Fruit fly (Drosophila melanogaster) S2 (cell line): Measurements from ENCODE around the gene halo.

Source experiments
- CG8478 ChIP-seq: fragments of >200 bp; optimal IDR thresholded peaks from 2 replicates; lab custom pipeline; 2018
- CTCF ChIP-seq, 2 experiments: fragments of >200 bp; optimal IDR thresholded peaks; 2 replicates each; lab custom pipeline; 2018

halo gene

dm6 chr2L:1518022-1518421, at the start of gene halo:
halo (minus strand) TSS chr2L:1518148.
- no peak for TF ChIP-seq CG8478
- TF ChIP-seq CTCF (optimal IDR thresholded peaks at IDR 0.05; lab: Kevin White, UChicago): no peak

DNA sequence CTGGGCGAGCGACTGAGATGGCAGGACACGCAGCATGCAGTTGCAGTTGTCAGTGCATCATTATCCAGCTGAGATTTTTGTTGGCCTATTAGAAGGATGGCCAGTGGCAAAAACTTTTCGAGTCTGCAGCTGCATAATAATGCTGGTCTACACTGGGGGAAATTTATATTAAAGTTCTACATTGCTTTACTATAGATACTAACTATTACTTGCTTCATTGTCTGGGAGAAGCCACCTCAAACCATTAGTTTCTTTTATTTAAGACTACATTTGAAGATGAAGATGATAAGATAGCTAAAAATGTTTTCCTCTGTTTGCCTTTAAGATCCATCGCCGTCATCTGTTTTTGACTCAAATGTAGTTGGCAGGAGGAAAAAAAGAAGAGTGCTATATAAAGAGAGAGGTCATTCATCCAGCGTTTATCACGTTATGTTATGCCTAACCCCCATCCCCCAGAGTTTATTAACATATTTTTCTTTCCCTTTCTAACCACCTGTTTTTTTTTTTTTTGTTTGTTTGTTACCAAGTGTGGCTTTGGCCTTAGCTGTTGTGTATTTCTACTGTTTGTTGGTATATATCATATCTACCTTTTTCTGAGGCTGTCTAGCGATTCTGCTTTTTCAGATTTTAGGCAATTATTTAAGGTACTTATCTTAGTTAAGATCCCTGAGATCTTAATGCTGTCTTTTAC, 42.0 kb upstream of the halo start:
- TF ChIP-seq CTCF (optimal IDR thresholded peaks at IDR 0.05; lab: Kevin White, UChicago): no peak
- TF ChIP-seq CG8478: no peak

DNA sequence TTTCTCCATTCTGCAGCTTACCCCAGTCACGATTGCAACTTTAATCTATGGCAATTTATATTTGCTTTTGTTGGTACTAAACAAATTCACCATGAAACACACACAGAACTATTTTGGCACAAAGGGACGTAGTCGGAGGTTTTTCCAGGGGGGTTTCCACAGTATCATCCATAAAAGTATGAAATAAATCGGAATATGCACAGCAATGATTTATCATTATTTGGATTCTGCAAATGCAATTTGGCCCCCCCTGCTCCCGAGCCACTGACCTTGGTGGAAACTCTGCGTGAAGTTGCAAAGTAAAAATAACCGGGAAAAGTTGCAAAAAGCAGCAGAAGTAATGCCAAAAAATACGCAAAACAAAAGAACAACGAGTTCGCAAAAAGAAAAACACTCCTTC, 40.0 kb upstream of the halo start:
- TF ChIP-seq CG8478 (no peak), CTCF (optimal IDR thresholded peaks at IDR 0.05; lab: Kevin White, UChicago) (no peak)

DNA sequence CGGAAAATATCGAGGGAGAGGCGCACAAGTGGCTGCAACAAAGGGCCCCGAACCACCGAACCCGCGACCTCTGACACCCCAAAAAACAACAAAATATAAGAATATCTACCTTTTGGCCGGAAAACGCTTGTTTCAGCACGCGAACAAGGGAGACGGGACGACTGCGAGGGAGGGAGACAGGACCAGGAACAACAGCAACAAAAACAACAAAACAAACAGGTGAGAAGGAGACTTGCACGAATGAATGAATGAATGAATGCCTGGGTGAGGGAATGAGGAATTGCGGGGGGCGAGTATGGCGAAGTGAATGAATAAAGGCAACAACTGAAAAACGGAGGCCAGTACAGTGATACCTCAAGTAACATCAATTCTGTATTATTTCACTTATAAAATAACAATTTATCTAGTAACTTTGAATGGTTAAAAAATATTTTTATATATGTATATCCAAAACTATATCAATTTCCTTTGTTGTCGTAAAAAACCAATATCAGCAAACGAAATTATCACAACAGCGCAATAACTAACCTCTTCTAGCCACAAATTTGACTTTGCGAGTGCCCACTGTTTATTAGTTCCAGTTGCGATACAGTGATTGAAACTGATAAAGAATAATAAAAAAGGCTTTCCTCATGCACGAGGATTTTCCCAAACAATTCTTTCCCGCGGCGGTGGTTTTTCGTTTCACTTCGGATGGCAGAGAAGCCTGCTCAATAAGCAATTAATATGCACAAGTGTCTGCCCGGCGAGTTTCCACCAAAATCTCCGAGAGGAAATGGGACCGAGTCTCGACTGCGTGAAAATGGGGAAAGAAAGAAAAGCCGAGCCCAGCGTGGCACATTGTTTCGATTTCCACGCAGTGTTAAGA, 39.0 kb upstream of the halo start:
- TF ChIP-seq CTCF (optimal IDR thresholded peaks at IDR 0.05; lab: Kevin White, UChicago) (no peak), CG8478 (no peak)

dm6 chr2L:1554954-1555353, 37.0 kb upstream of the halo start, which contains the start of gene haf:
haf (plus strand) TSS chr2L:1555129.
- TF ChIP-seq CG8478 (no peak), CTCF (optimal IDR thresholded peaks at IDR 0.05; lab: Kevin White, UChicago) (no peak)

- TF ChIP-seq CTCF (optimal IDR thresholded peaks at IDR 0.05; lab: Kevin White, UChicago) (no peak), CG8478 (no peak)
These were observed 29.9 kb upstream of the halo start for dm6 chr2L:1547860-1548259.

DNA sequence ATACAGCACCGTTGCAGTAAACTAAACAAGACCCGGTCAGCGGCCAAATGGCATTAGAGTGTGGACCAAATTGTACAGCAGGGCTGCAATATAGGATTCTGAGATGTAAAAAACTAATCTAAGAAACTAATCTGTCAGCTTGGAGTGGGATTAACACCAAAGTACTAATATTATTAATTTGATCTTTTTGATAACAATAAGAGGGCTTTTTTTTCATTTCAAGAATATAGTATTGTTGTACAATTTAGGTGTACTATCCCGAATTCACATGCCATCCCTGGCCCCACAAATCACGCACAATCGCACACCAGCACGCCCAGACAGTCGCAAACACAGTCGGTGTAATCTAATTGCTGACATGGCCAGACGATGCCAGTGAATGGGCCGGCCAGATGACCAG, 20.2 kb upstream of the halo start:
- TF ChIP-seq CG8478 (no peak), CTCF (optimal IDR thresholded peaks at IDR 0.05; lab: Kevin White, UChicago) (no peak)

DNA sequence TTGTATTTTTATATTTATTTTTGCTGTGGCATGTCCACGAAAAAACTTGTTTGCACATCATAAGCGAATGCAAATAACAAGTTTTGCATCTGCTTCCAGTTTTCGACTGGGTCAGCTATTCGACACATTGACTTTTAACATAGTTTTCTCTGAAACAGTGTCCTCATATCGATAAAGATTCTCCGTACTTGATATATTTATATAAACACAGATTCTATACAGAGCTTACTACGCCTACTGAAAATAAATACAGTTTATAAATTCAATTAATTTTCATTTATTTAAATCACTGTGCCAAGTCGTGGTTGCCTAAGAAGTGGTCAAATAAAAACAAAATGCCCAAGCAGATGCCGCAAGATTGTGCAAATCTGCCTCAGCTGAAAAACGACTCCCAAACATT, 17.3 kb upstream of the halo start:
- no peak for TF ChIP-seq CG8478

DNA sequence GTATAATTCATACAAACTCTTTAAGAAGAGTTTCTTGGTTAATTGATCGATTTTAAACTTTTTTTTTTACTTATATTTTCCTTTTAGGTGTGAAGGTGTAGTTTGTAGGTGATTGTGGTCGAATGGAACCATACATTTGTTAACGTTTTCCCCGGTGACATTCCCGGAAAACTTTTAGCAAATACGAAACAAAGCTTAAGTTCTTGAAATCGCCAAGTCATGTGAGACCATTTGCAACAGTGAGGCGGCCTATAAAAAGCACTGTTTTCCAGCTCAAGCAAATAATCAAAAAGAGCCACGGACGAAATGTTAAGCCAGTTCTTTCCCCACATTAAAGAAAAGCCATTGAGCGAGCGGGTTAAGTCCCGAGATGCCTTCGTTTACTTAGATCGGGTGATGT, 4.4 kb upstream of the halo start, which contains the start of gene Or22b:
Or22b (plus strand) TSS at position 301 of the 400 bp plus-strand sequence.
- no peak for TF ChIP-seq CG8478
- no peak for TF ChIP-seq CTCF (optimal IDR thresholded peaks at IDR 0.05; lab: Kevin White, UChicago)

DNA sequence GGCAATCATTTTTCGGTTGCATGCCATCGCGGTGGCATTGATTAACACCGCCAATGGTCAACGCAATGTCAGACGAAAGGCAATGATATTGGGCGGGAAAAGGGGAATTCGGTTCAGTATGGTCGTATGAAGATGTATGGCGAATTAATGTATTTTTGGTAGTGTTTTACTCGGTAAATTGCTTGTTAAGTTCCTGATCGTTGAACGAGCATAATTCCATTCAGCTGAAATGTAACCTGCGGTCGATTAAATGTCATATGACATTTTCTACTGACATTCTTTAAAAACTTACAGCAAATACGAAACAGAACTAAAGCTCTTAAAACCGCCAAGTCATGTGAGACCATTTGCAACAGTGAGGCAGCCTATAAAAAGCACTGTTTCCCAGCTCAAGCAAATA, 2.2 kb upstream of the halo start, which contains the start of gene Or22a:
Or22a (plus strand) TSS at position 301 of the 400 bp plus-strand sequence.
- no peak for TF ChIP-seq CG8478
- no peak for TF ChIP-seq CTCF (optimal IDR thresholded peaks at IDR 0.05; lab: Kevin White, UChicago)

dm6 chr2L:1517378-1517777, 570 bp downstream of the halo start, which contains the start of gene CG18132:
CG18132 (minus strand) TSS chr2L:1517478.
- no peak for TF ChIP-seq CTCF (optimal IDR thresholded peaks at IDR 0.05; lab: Kevin White, UChicago)
- no peak for TF ChIP-seq CG8478

DNA sequence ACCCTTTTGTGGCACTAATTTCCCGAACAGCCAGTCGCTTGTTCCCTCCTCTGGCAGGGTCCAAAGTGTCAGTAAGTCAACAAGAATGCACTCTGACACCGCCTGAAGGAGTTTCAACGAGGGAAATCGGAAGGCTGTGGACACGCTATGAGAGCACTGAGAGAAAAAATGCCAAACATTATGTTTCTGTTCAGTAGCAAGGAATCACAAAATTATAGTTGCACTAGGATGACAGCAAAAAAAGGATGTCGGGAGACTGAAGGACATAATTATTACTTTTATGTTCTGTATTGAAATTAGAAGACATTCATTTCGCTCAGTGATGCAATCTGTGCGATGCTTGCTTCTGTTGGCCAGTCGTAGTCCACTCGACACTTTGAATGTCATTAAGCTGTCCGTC, 8.2 kb downstream of the halo start:
- TF ChIP-seq CTCF (optimal IDR thresholded peaks at IDR 0.05; lab: Kevin White, UChicago): no peak
- TF ChIP-seq CG8478: no peak

- TF ChIP-seq CTCF (optimal IDR thresholded peaks at IDR 0.05; lab: Kevin White, UChicago) (peak in 1 of 2 experiments; percentile 27), CG8478 (no peak)
These were observed 13.7 kb downstream of the halo start for dm6 chr2L:1504288-1504687.

- TF ChIP-seq CG8478: no peak
- no peak for TF ChIP-seq CTCF (optimal IDR thresholded peaks at IDR 0.05; lab: Kevin White, UChicago)
These were observed 15.4 kb downstream of the halo start, which contains the start of gene CG7420 for dm6 chr2L:1502459-1503101. CG7420 (minus strand) TSS chr2L:1502904.

DNA sequence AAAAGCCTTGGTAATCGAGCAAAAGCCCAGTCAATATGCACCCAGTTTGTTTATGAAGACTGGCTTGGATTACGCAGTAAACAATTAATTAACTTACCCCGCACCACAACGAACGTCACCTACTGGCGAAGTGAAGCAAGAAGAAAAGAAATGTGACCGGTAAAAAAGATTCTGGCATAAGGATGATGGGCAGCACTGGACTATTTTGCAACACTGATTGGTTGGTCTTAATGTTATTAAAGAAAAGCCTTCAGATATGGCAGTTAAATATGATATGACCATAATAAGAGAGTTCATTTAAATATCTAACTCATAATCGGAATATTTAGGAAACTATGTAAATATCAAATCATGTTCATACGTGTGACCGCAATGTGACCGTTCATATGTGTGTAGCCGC, 17.6 kb downstream of the halo start, which contains the start of gene CG18131:
CG18131 (minus strand) TSS at position 297 of the 400 bp plus-strand sequence.
- TF ChIP-seq CG8478: no peak
- TF ChIP-seq CTCF (optimal IDR thresholded peaks at IDR 0.05; lab: Kevin White, UChicago): no peak
